Worm (Caenorhabditis elegans): ENCODE data around the gene lad-2.

ce11 chrIV:2998597-2999161, 20.4 kb upstream of the lad-2 start:
- TF ChIP-seq ceh-34 (tag; optimal IDR thresholded peaks at IDR 0.05) (peak; percentile 76), ttx-3 (tag; optimal IDR thresholded peaks at IDR 0.05) (no peak), hlh-13 (GFP tag; optimal IDR thresholded peaks at IDR 0.05) (no peak), zip-5 (tag; optimal IDR thresholded peaks at IDR 0.05) (no peak), rnt-1 (tag; optimal IDR thresholded peaks at IDR 0.05) (no peak), pha-4 (tag; optimal IDR thresholded peaks at IDR 0.05) (no peak), unc-86 (tag; optimal IDR thresholded peaks at IDR 0.05) (peak; percentile 48), fkh-10 (GFP tag; optimal IDR thresholded peaks at IDR 0.05) (no peak)
